Fruit fly (Drosophila melanogaster) whole organism, embryonic: ENCODE results near the gene Reg-2.

Source experiments
- CG11456 ChIP-seq: fragments of 200-800 bp; sonication (Bioruptor generic); IDR thresholded peaks from 3 replicates; pipeline ENCODE4 v1.3.6; 2022; ENCODE audit warnings: missing biosample characterization, missing genetic modification characterization
- CG15514 ChIP-seq: fragments of 200-800 bp; sonication (Bioruptor generic); optimal IDR thresholded peaks from 3 replicates; lab custom pipeline; 2017; ENCODE audit warnings: missing biosample characterization, missing genetic modification characterization, mild to moderate bottlenecking, moderate library complexity, missing genetic modification reagents
- CG1603 ChIP-seq: fragments of 200-800 bp; sonication (Bioruptor generic); optimal IDR thresholded peaks from 2 replicates; lab custom pipeline; 2019; ENCODE audit warnings: missing biosample characterization, mild to moderate bottlenecking, missing genetic modification characterization, moderate library complexity
- CG16779 ChIP-seq: fragments of 200-800 bp; sonication (Bioruptor generic); IDR thresholded peaks from 2 replicates; pipeline ENCODE4 v1.3.6; 2022; ENCODE audit warnings: missing biosample characterization, missing genetic modification characterization
- CG2129 ChIP-seq: fragments of 200-800 bp; sonication (Bioruptor generic); IDR thresholded peaks from 2 replicates; pipeline ENCODE4 v1.3.6; 2022; ENCODE audit warnings: missing biosample characterization, missing genetic modification characterization; ENCODE audit not compliant: partially characterized antibody
- CG3847 ChIP-seq: fragments of 200-800 bp; sonication (Bioruptor generic); IDR thresholded peaks from 2 replicates; pipeline ENCODE4 v1.3.6; 2022; ENCODE audit warnings: missing biosample characterization, missing genetic modification characterization
- CG4328 ChIP-seq: fragments of 200-800 bp; sonication (Bioruptor generic); optimal IDR thresholded peaks from 3 replicates; lab custom pipeline; 2017; ENCODE audit warnings: missing biosample characterization, missing genetic modification reagents, missing genetic modification characterization
- CG4404 ChIP-seq: fragments of 200-800 bp; sonication (Bioruptor generic); IDR thresholded peaks from 2 replicates; pipeline ENCODE4 v1.3.6; 2022; ENCODE audit warnings: missing biosample characterization, missing genetic modification characterization
- CG4730 ChIP-seq: fragments of 200-800 bp; sonication (Bioruptor generic); IDR thresholded peaks from 2 replicates; pipeline ENCODE4 v1.3.6; 2022; ENCODE audit warnings: missing biosample characterization, missing genetic modification characterization
- CG6654 ChIP-seq: fragments of 200-800 bp; sonication (Bioruptor generic); optimal IDR thresholded peaks from 2 replicates; lab custom pipeline; 2017; ENCODE audit warnings: missing biosample characterization, mild to moderate bottlenecking, missing genetic modification characterization
- CG7963 ChIP-seq: fragments of 200-800 bp; sonication (Bioruptor generic); IDR thresholded peaks from 3 replicates; pipeline ENCODE4 v1.3.6; 2022; ENCODE audit warnings: missing biosample characterization, missing genetic modification characterization; ENCODE audit not compliant: partially characterized antibody
- CG8765 ChIP-seq: fragments of 200-800 bp; sonication (Bioruptor generic); IDR thresholded peaks from 2 replicates; pipeline ENCODE4 v1.3.6; 2022; ENCODE audit warnings: missing biosample characterization, missing genetic modification characterization
- CoRest ChIP-seq: fragments of 200-800 bp; sonication (Bioruptor generic); optimal IDR thresholded peaks from 3 replicates; lab custom pipeline; 2018; ENCODE audit warnings: missing biosample characterization, mild to moderate bottlenecking, missing genetic modification characterization, moderate library complexity
- D ChIP-seq, 2 experiments: fragments of 200-800 bp in 1 of 2; fragments of >200 bp in 1 of 2; sonication (Bioruptor generic) in 1 of 2; optimal IDR thresholded peaks; 2 replicates in 1 of 2; 3 replicates in 1 of 2; lab custom pipeline; 2017; ENCODE audit warnings: mild to moderate bottlenecking in 1 of 2, missing biosample characterization in 1 of 2, missing genetic modification characterization in 1 of 2, missing genetic modification reagents in 1 of 2
- Dp ChIP-seq: fragments of 200-800 bp; sonication (Bioruptor generic); optimal IDR thresholded peaks from 2 replicates; lab custom pipeline; 2018; ENCODE audit warnings: missing biosample characterization, mild to moderate bottlenecking, missing genetic modification characterization, moderate library complexity
- Fer3 ChIP-seq: fragments of 200-800 bp; sonication (Bioruptor generic); optimal IDR thresholded peaks from 2 replicates; lab custom pipeline; 2018; ENCODE audit warnings: missing biosample characterization, mild to moderate bottlenecking, missing genetic modification characterization, moderate library complexity
- Hmr ChIP-seq: fragments of 200-800 bp; sonication (Bioruptor generic); optimal IDR thresholded peaks from 3 replicates; lab custom pipeline; 2017; ENCODE audit warnings: mild to moderate bottlenecking, missing biosample characterization, missing genetic modification reagents, missing genetic modification characterization
- Hr78 ChIP-seq, 2 experiments: fragments of 200-800 bp in 1 of 2; fragments of >200 bp in 1 of 2; sonication (Bioruptor generic) in 1 of 2; optimal IDR thresholded peaks; 2 replicates each; lab custom pipeline; 2017 to 2019; ENCODE audit warnings: missing biosample characterization in 2 of 2, missing genetic modification characterization in 2 of 2, mild to moderate bottlenecking in 1 of 2, moderate library complexity in 1 of 2
- Meics ChIP-seq: fragments of 200-800 bp; sonication (Bioruptor generic); optimal IDR thresholded peaks from 2 replicates; lab custom pipeline; 2017; ENCODE audit warnings: missing biosample characterization, mild to moderate bottlenecking, missing genetic modification characterization
- NFAT ChIP-seq: fragments of 200-800 bp; sonication (Bioruptor generic); IDR thresholded peaks from 2 replicates; pipeline ENCODE4 v1.3.6; 2022; ENCODE audit warnings: missing biosample characterization, missing genetic modification characterization
- NfI ChIP-seq: fragments of 200-800 bp; sonication (Bioruptor generic); optimal IDR thresholded peaks from 3 replicates; lab custom pipeline; 2018; ENCODE audit warnings: missing biosample characterization, mild to moderate bottlenecking, missing genetic modification characterization, moderate library complexity
- Oli ChIP-seq: fragments of 200-800 bp; sonication (Bioruptor generic); optimal IDR thresholded peaks from 2 replicates; lab custom pipeline; 2018; ENCODE audit warnings: missing biosample characterization, mild to moderate bottlenecking, missing genetic modification characterization, moderate library complexity
- Rfx ChIP-seq: fragments of 200-800 bp; sonication (Bioruptor generic); IDR thresholded peaks from 2 replicates; pipeline ENCODE4 v1.3.6; 2022; ENCODE audit warnings: missing biosample characterization, missing genetic modification characterization
- Scr ChIP-seq: fragments of 200-800 bp; sonication (Bioruptor generic); IDR thresholded peaks from 2 replicates; pipeline ENCODE4 v1.3.6; 2022; ENCODE audit warnings: missing biosample characterization, missing genetic modification characterization; ENCODE audit not compliant: partially characterized antibody
- Sox100B ChIP-seq: fragments of 200-800 bp; sonication (Bioruptor generic); optimal IDR thresholded peaks from 3 replicates; lab custom pipeline; 2018; ENCODE audit warnings: missing biosample characterization, mild to moderate bottlenecking, missing genetic modification characterization
- TFAM ChIP-seq: fragments of 200-800 bp; sonication (Bioruptor generic); optimal IDR thresholded peaks from 2 replicates; lab custom pipeline; 2017; ENCODE audit warnings: missing biosample characterization, missing genetic modification characterization, inconsistent platforms
- Vsx1 ChIP-seq: fragments of 200-800 bp; sonication (Bioruptor generic); optimal IDR thresholded peaks from 2 replicates; lab custom pipeline; 2017; ENCODE audit warnings: missing biosample characterization, mild to moderate bottlenecking, missing genetic modification characterization, missing genetic modification reagents
- al ChIP-seq: fragments of 200-800 bp; sonication (Bioruptor generic); IDR thresholded peaks from 2 replicates; pipeline ENCODE4 v1.3.6; 2022; ENCODE audit warnings: missing biosample characterization, missing genetic modification characterization
- bigmax ChIP-seq: fragments of 200-800 bp; sonication (Bioruptor generic); optimal IDR thresholded peaks from 2 replicates; lab custom pipeline; 2018; ENCODE audit warnings: missing biosample characterization, mild to moderate bottlenecking, missing genetic modification characterization
- br ChIP-seq: fragments of >200 bp; optimal IDR thresholded peaks from 2 replicates; lab custom pipeline; 2017
- crc ChIP-seq: fragments of 200-800 bp; sonication (Bioruptor generic); optimal IDR thresholded peaks from 2 replicates; lab custom pipeline; 2016; ENCODE audit warnings: missing biosample characterization, missing genetic modification characterization
- dpn ChIP-seq, 2 experiments: fragments of 200-800 bp; sonication (Bioruptor generic); optimal IDR thresholded peaks; 3 replicates each; lab custom pipeline; 2016; ENCODE audit warnings: missing biosample characterization in 2 of 2, missing genetic modification characterization in 2 of 2
- fd64A ChIP-seq: fragments of 200-800 bp; sonication (Bioruptor generic); optimal IDR thresholded peaks from 3 replicates; lab custom pipeline; 2018; ENCODE audit warnings: missing biosample characterization, mild to moderate bottlenecking, missing genetic modification characterization
- grn ChIP-seq: fragments of 200-800 bp; sonication (Bioruptor generic); optimal IDR thresholded peaks from 3 replicates; lab custom pipeline; 2017; ENCODE audit warnings: missing biosample characterization, missing genetic modification characterization
- hbn ChIP-seq: fragments of 200-800 bp; sonication (Bioruptor generic); IDR thresholded peaks from 2 replicates; pipeline ENCODE4 v1.3.6; 2022; ENCODE audit warnings: missing biosample characterization, missing genetic modification characterization; ENCODE audit not compliant: partially characterized antibody
- hkb ChIP-seq, 2 experiments: fragments of 200-800 bp in 1 of 2; fragments of >200 bp in 1 of 2; sonication (Bioruptor generic) in 1 of 2; IDR thresholded peaks in 1 of 2; optimal IDR thresholded peaks in 1 of 2; 2 replicates each; pipeline versions ENCODE4 v1.3.6 to Lab custom; 2017 to 2022; ENCODE audit warnings: missing biosample characterization in 1 of 2, missing genetic modification characterization in 1 of 2
- ken ChIP-seq: fragments of 200-800 bp; sonication (Bioruptor generic); IDR thresholded peaks from 3 replicates; pipeline ENCODE4 v1.3.6; 2022; ENCODE audit warnings: missing biosample characterization, missing genetic modification characterization
- lmd ChIP-seq: fragments of 200-800 bp; sonication (Bioruptor generic); IDR thresholded peaks from 2 replicates; pipeline ENCODE4 v1.3.6; 2022; ENCODE audit warnings: missing biosample characterization, missing genetic modification characterization
- luna ChIP-seq: fragments of 200-800 bp; sonication (Bioruptor generic); optimal IDR thresholded peaks from 2 replicates; lab custom pipeline; 2016; ENCODE audit warnings: missing biosample characterization, missing genetic modification characterization
- pzg ChIP-seq: fragments of 200-800 bp; sonication (Bioruptor generic); optimal IDR thresholded peaks from 3 replicates; lab custom pipeline; 2018; ENCODE audit warnings: missing biosample characterization, mild to moderate bottlenecking, missing genetic modification characterization, moderate library complexity
- ranshi ChIP-seq: fragments of 200-800 bp; sonication (Bioruptor generic); IDR thresholded peaks from 2 replicates; pipeline ENCODE4 v1.3.6; 2022; ENCODE audit warnings: missing biosample characterization, missing genetic modification characterization
- shn ChIP-seq: fragments of 200-800 bp; sonication (Bioruptor generic); optimal IDR thresholded peaks from 3 replicates; lab custom pipeline; 2016; ENCODE audit warnings: missing biosample characterization, missing genetic modification characterization
- tap ChIP-seq: fragments of 200-800 bp; optimal IDR thresholded peaks from 3 replicates; lab custom pipeline; 2019; ENCODE audit warnings: missing biosample characterization, mild to moderate bottlenecking, missing genetic modification characterization, moderate library complexity
- tgo ChIP-seq: fragments of 200-800 bp; sonication (Bioruptor generic); IDR thresholded peaks from 3 replicates; pipeline ENCODE4 v1.3.6; 2022; ENCODE audit warnings: missing biosample characterization, missing genetic modification characterization
- usp ChIP-seq: fragments of >200 bp; optimal IDR thresholded peaks from 2 replicates; lab custom pipeline; 2017; ENCODE audit warnings: missing biosample characterization, missing genetic modification characterization
- wdn ChIP-seq: fragments of 200-800 bp; sonication (Bioruptor generic); IDR thresholded peaks from 2 replicates; pipeline ENCODE4 v1.3.6; 2022; ENCODE audit warnings: missing biosample characterization, missing genetic modification characterization
- wor ChIP-seq: fragments of 200-800 bp; sonication (Bioruptor generic); IDR thresholded peaks from 2 replicates; pipeline ENCODE4 v1.3.6; 2022; ENCODE audit warnings: missing biosample characterization, missing genetic modification characterization
- yki ChIP-seq: fragments of >200 bp; optimal IDR thresholded peaks from 3 replicates; lab custom pipeline; 2018
- zen2 ChIP-seq: fragments of 200-800 bp; sonication (Bioruptor generic); IDR thresholded peaks from 3 replicates; pipeline ENCODE4 v1.3.6; 2022; ENCODE audit warnings: missing biosample characterization, missing genetic modification characterization; ENCODE audit not compliant: partially characterized antibody

Reg-2 gene

dm6 chr3L:563002-563627 is 43.3 kb downstream of the Reg-2 start (continued):
- TF ChIP-seq hkb (optimal IDR thresholded peaks at IDR 0.05; lab: Kevin White, UChicago) (no peak), hkb (GFP tag; IDR thresholded peaks at IDR 0.05; lab: Robert Waterston, UW) (peak; percentile 90), NFAT (GFP tag; lab: Robert Waterston, UW) (no peak), wdn (GFP tag; lab: Robert Waterston, UW) (no peak), TFAM (no peak), grn (GFP tag; lab: Kevin White, UChicago) (no peak), CG4404 (GFP tag; lab: Robert Waterston, UW) (no peak), CG16779 (GFP tag; lab: Robert Waterston, UW) (no peak), al (GFP tag; lab: Robert Waterston, UW) (0 out of 2 replicates have a peak, but pooled peaks have one; percentile 25), CG2129 (no peak), CG6654 (GFP tag; lab: Kevin White, UChicago) (no peak), br (lab: Kevin White, UChicago) (no peak), D (optimal IDR thresholded peaks at IDR 0.05; lab: Kevin White, UChicago) (no peak), D (GFP tag; optimal IDR thresholded peaks at IDR 0.05; lab: Kevin White, UChicago) (peak; percentile 48), NfI (peak; percentile 51), CG7963 (GFP tag; lab: Robert Waterston, UW) (no peak), hbn (GFP tag; lab: Robert Waterston, UW) (no peak), Sox100B (peak; percentile 65), CG15514 (peak; percentile 23), crc (GFP tag; lab: Kevin White, UChicago) (no peak), wor (GFP tag; lab: Robert Waterston, UW) (peak; percentile 39; the same call in 1 of the 2 replicates), ken (GFP tag; lab: Robert Waterston, UW) (peak; percentile 71), bigmax (no peak), zen2 (no peak), CG4730 (GFP tag; lab: Robert Waterston, UW) (0 out of 2 replicates have a peak, but pooled peaks have one; percentile 27), Rfx (GFP tag; lab: Robert Waterston, UW) (peak; percentile 58; the same call in 1 of the 2 replicates), fd64A (peak; percentile 44), CG1603 (peak; percentile 65), Scr (GFP tag; lab: Robert Waterston, UW) (no peak), CG4328 (GFP tag; lab: Kevin White, UChicago) (no peak), tgo (GFP tag; lab: Robert Waterston, UW) (peak; percentile 67), ranshi (GFP tag; lab: Robert Waterston, UW) (peak; percentile 66), Hmr (GFP tag; lab: Kevin White, UChicago) (peak; percentile 43), luna (no peak), CG8765 (GFP tag; lab: Robert Waterston, UW) (peak; percentile 52; the same call in 1 of the 2 replicates), CG11456 (GFP tag; lab: Robert Waterston, UW) (0 out of 3 replicates have a peak, but pooled peaks have one; percentile 65), usp (GFP tag; lab: Kevin White, UChicago) (no peak), lmd (GFP tag; lab: Robert Waterston, UW) (peak; percentile 70), Oli (tag; lab: Kevin White, UChicago) (peak; percentile 62), Vsx1 (GFP tag; lab: Kevin White, UChicago) (no peak), pzg (GFP tag; lab: Kevin White, UChicago) (no peak), yki (lab: Kevin White, UChicago) (no peak), CG3847 (GFP tag; lab: Robert Waterston, UW) (no peak), tap (peak; percentile 58), Meics (GFP tag; lab: Kevin White, UChicago) (peak; percentile 63), dpn (GFP tag; optimal IDR thresholded peaks at IDR 0.05; lab: Kevin White, UChicago) (peak; percentile 46 to 66), shn (no peak), Dp (GFP tag; lab: Kevin White, UChicago) (no peak), Fer3 (tag; lab: Kevin White, UChicago) (peak; percentile 52), CoRest (tag; lab: Kevin White, UChicago) (peak; percentile 54), Hr78 (GFP tag; optimal IDR thresholded peaks at IDR 0.05; lab: Kevin White, UChicago) (peak in 1 of 2 experiments; percentile 40)
